Worm (Caenorhabditis elegans): ENCODE results near the gene F58E6.4.

ce11 chrV:9758437-9758836, 8.2 kb upstream of the F58E6.4 start:
- TF ChIP-seq pqm-1 (tag; optimal IDR thresholded peaks at IDR 0.05), result no peak
- TF ChIP-seq lin-35 (GFP tag; optimal IDR thresholded peaks at IDR 0.05), result no peak
- TF ChIP-seq unc-62 (GFP tag; optimal IDR thresholded peaks at IDR 0.05), result no peak
- TF ChIP-seq zag-1 (tag; optimal IDR thresholded peaks at IDR 0.05), result no peak
- no peak for TF ChIP-seq lir-3 (tag; optimal IDR thresholded peaks at IDR 0.05; ENCODE audit: poor library complexity)
- no peak for TF ChIP-seq sox-4 (tag; optimal IDR thresholded peaks at IDR 0.05)
- no peak for TF ChIP-seq irx-1 (tag; optimal IDR thresholded peaks at IDR 0.05)
- TF ChIP-seq alr-1 (tag; optimal IDR thresholded peaks at IDR 0.05; ENCODE audit: borderline replicate concordance), result no peak
- no peak for TF ChIP-seq lin-15B (tag; optimal IDR thresholded peaks at IDR 0.05)
- no peak for TF ChIP-seq aly-2 (tag; optimal IDR thresholded peaks at IDR 0.05)
- no peak for TF ChIP-seq lin-13 (GFP tag; optimal IDR thresholded peaks at IDR 0.05)
- TF ChIP-seq nhr-76 (tag; optimal IDR thresholded peaks at IDR 0.05), result no peak
- no peak for TF ChIP-seq lin-39 (tag; optimal IDR thresholded peaks at IDR 0.05)
- no peak for TF ChIP-seq nhr-28 (tag; optimal IDR thresholded peaks at IDR 0.05)

Measured in whole organism, L1 larva.